Worm (Caenorhabditis elegans) whole organism, L1 larva: ENCODE results near the gene srh-47.

ENCODE experiments used
- C04F5.9 ChIP-seq: sonication (generic microtip); optimal IDR thresholded peaks from 2 replicates; lab custom pipeline; 2016; ENCODE audit warnings: missing genetic modification characterization, missing compliant biosample characterization
- C16A3.4 ChIP-seq: fragments of 150-350 bp; optimal IDR thresholded peaks from 2 replicates; lab custom pipeline; 2014; ENCODE audit warnings: missing biosample characterization, missing genetic modification characterization
- alr-1 ChIP-seq: fragments of 200-800 bp; sonication (Bioruptor generic); optimal IDR thresholded peaks from 2 replicates; lab custom pipeline; 2018; ENCODE audit warnings: borderline replicate concordance, mild to moderate bottlenecking, missing genetic modification characterization, missing compliant biosample characterization
- ama-1 ChIP-seq: fragments of 150-350 bp; optimal IDR thresholded peaks from 2 replicates; lab custom pipeline; 2014
- ceh-63 ChIP-seq: fragments of 200-800 bp; sonication (Bioruptor generic); optimal IDR thresholded peaks from 2 replicates; lab custom pipeline; 2018; ENCODE audit warnings: mild to moderate bottlenecking, missing genetic modification characterization, missing compliant biosample characterization
- ceh-90 ChIP-seq: sonication (generic microtip); optimal IDR thresholded peaks from 2 replicates; lab custom pipeline; 2016; ENCODE audit warnings: missing genetic modification characterization, missing compliant biosample characterization
- ces-1 ChIP-seq: fragments of 150-350 bp; optimal IDR thresholded peaks from 2 replicates; lab custom pipeline; 2014; ENCODE audit warnings: missing biosample characterization, missing genetic modification reagents, missing genetic modification characterization
- efl-3 ChIP-seq: fragments of 200-800 bp; sonication (Bioruptor generic); optimal IDR thresholded peaks from 2 replicates; lab custom pipeline; 2018; ENCODE audit warnings: mild to moderate bottlenecking, missing genetic modification characterization, missing compliant biosample characterization
- egl-27 ChIP-seq, 2 experiments: fragments of 150-350 bp in 1 of 2; sonication (generic microtip); optimal IDR thresholded peaks; 3 replicates each; lab custom pipeline; 2017 to 2018; ENCODE audit warnings: missing biosample characterization in 2 of 2, missing genetic modification characterization in 2 of 2, missing genetic modification reagents in 2 of 2
- elt-2 ChIP-seq: sonication (generic microtip); optimal IDR thresholded peaks from 2 replicates; lab custom pipeline; 2016; ENCODE audit warnings: missing genetic modification characterization, mild to moderate bottlenecking, inconsistent platforms, missing compliant biosample characterization, missing genetic modification reagents
- elt-3 ChIP-seq, 6 experiments: fragments of 150-350 bp in 1 of 6; sonication (generic microtip); optimal IDR thresholded peaks; 2 replicates each; lab custom pipeline; 2017 to 2018; ENCODE audit warnings: missing biosample characterization in 6 of 6, missing genetic modification characterization in 6 of 6, inconsistent platforms in 1 of 6
- fkh-10 ChIP-seq: sonication (generic microtip); optimal IDR thresholded peaks from 2 replicates; lab custom pipeline; 2017; ENCODE audit warnings: missing biosample characterization, missing genetic modification reagents, missing genetic modification characterization
- fkh-4 ChIP-seq: sonication (generic microtip); optimal IDR thresholded peaks from 2 replicates; lab custom pipeline; 2016; ENCODE audit warnings: missing compliant biosample characterization, missing genetic modification characterization, borderline replicate concordance
- fkh-8 ChIP-seq: sonication (generic microtip); optimal IDR thresholded peaks from 2 replicates; lab custom pipeline; 2016; ENCODE audit warnings: mild to moderate bottlenecking, missing genetic modification characterization, missing compliant biosample characterization
- fos-1 ChIP-seq: fragments of 150-350 bp; optimal IDR thresholded peaks from 2 replicates; lab custom pipeline; 2014; ENCODE audit warnings: missing biosample characterization, missing genetic modification characterization
- hlh-17 ChIP-seq: fragments of 200-800 bp; sonication (Bioruptor generic); optimal IDR thresholded peaks from 2 replicates; lab custom pipeline; 2018; ENCODE audit warnings: missing genetic modification characterization, mild to moderate bottlenecking, missing compliant biosample characterization, moderate library complexity, borderline replicate concordance
- irx-1 ChIP-seq: sonication (generic microtip); optimal IDR thresholded peaks from 2 replicates; lab custom pipeline; 2016; ENCODE audit warnings: missing genetic modification characterization, missing compliant biosample characterization
- isw-1 ChIP-seq: fragments of 200-800 bp; sonication (Bioruptor generic); IDR thresholded peaks from 2 replicates; pipeline ENCODE4 v1.3.6; 2022; ENCODE audit warnings: missing genetic modification characterization, missing compliant biosample characterization
- jun-1 ChIP-seq: fragments of 150-350 bp; optimal IDR thresholded peaks from 2 replicates; lab custom pipeline; 2014; ENCODE audit warnings: missing biosample characterization, missing genetic modification reagents, missing genetic modification characterization
- lin-13 ChIP-seq: fragments of 150-350 bp; optimal IDR thresholded peaks from 2 replicates; lab custom pipeline; 2014; ENCODE audit warnings: missing biosample characterization, missing genetic modification reagents, missing genetic modification characterization
- lin-14 ChIP-seq: fragments of 200-800 bp; sonication (Bioruptor generic); optimal IDR thresholded peaks from 2 replicates; lab custom pipeline; 2018; ENCODE audit warnings: mild to moderate bottlenecking, missing genetic modification characterization, moderate library complexity, missing compliant biosample characterization
- lin-35 ChIP-seq, 2 experiments: fragments of 150-350 bp; optimal IDR thresholded peaks; 2 replicates each; lab custom pipeline; 2014; ENCODE audit warnings: missing biosample characterization in 2 of 2, missing genetic modification characterization in 2 of 2, missing genetic modification reagents in 2 of 2
- lin-39 ChIP-seq: fragments of 150-350 bp; optimal IDR thresholded peaks from 2 replicates; lab custom pipeline; 2014; ENCODE audit warnings: missing biosample characterization, missing genetic modification reagents, missing genetic modification characterization
- mab-9 ChIP-seq: fragments of 200-800 bp; sonication (Bioruptor generic); IDR thresholded peaks from 2 replicates; pipeline ENCODE4 v1.3.6; 2022; ENCODE audit warnings: missing genetic modification reagents, missing genetic modification characterization, missing compliant biosample characterization
- mef-2 ChIP-seq: fragments of 150-350 bp; optimal IDR thresholded peaks from 2 replicates; lab custom pipeline; 2014; ENCODE audit warnings: missing biosample characterization, missing genetic modification characterization
- nhr-11 ChIP-seq: fragments of 150-350 bp; optimal IDR thresholded peaks from 2 replicates; lab custom pipeline; 2014; ENCODE audit warnings: missing biosample characterization, missing genetic modification characterization
- nhr-19 ChIP-seq: fragments of 200-800 bp; sonication (Bioruptor generic); conservative IDR thresholded peaks from 2 replicates; pipeline ENCODE4 v1.3.6; 2022; ENCODE audit warnings: missing genetic modification characterization, missing compliant biosample characterization
- nhr-237 ChIP-seq: fragments of 150-350 bp; optimal IDR thresholded peaks from 2 replicates; lab custom pipeline; 2014; ENCODE audit warnings: missing biosample characterization, missing genetic modification characterization
- pqm-1 ChIP-seq: sonication (generic microtip); optimal IDR thresholded peaks from 3 replicates; lab custom pipeline; 2017; ENCODE audit warnings: missing biosample characterization, missing genetic modification characterization
- skn-1 ChIP-seq: fragments of 150-350 bp; optimal IDR thresholded peaks from 2 replicates; lab custom pipeline; 2014; ENCODE audit warnings: missing biosample characterization, missing genetic modification characterization
- unc-130 ChIP-seq: fragments of 150-350 bp; optimal IDR thresholded peaks from 2 replicates; lab custom pipeline; 2017; ENCODE audit warnings: missing biosample characterization, missing genetic modification characterization, inconsistent platforms
- xbp-1 ChIP-seq: sonication (generic microtip); optimal IDR thresholded peaks from 2 replicates; lab custom pipeline; 2016; ENCODE audit warnings: missing genetic modification characterization, missing compliant biosample characterization
- zag-1 ChIP-seq: fragments of 150-350 bp; optimal IDR thresholded peaks from 2 replicates; lab custom pipeline; 2014; ENCODE audit warnings: missing biosample characterization, missing genetic modification characterization
- zip-4 ChIP-seq: fragments of 200-800 bp; sonication (Bioruptor generic); optimal IDR thresholded peaks from 2 replicates; lab custom pipeline; 2018; ENCODE audit warnings: mild to moderate bottlenecking, missing genetic modification characterization, moderate library complexity, missing compliant biosample characterization
- ztf-4 ChIP-seq: fragments of 150-350 bp; optimal IDR thresholded peaks from 2 replicates; lab custom pipeline; 2014; ENCODE audit warnings: missing biosample characterization, missing genetic modification characterization

The srh-47 gene

ce11 chrV:11281414-11282209, 18.8 kb downstream of the srh-47 start (continued):
- TF ChIP-seq lin-14 (GFP tag; lab: Kevin White, UChicago) (peak; percentile 78), C16A3.4 (tag; lab: Kevin White, UChicago) (no peak), ztf-4 (tag; lab: Kevin White, UChicago) (no peak), nhr-237 (tag; lab: Kevin White, UChicago) (no peak), mab-9 (no peak), elt-3 (tag; optimal IDR thresholded peaks at IDR 0.05; lab: Kevin White, UChicago) (peak in 1 of 6 experiments; percentile 27)

- TF ChIP-seq irx-1 (tag; lab: Kevin White, UChicago) (no peak), alr-1 (tag; lab: Kevin White, UChicago) (no peak), lin-35 (GFP tag; optimal IDR thresholded peaks at IDR 0.05; lab: Kevin White, UChicago) (no peak), C04F5.9 (no peak), nhr-11 (tag; lab: Kevin White, UChicago) (no peak), jun-1 (tag; lab: Kevin White, UChicago) (no peak), lin-13 (GFP tag; lab: Kevin White, UChicago) (no peak)
- TF ChIP-seq, all 84 proteins: peak for 0
Observed at ce11 chrV:11279564-11279963, 20.9 kb downstream of the srh-47 start.

- TF ChIP-seq lin-39 (tag; lab: Kevin White, UChicago) (no peak), zag-1 (tag; lab: Kevin White, UChicago) (no peak), mef-2 (tag; lab: Kevin White, UChicago) (no peak), fkh-4 (no peak), pqm-1 (no peak), zip-4 (GFP tag; lab: Kevin White, UChicago) (no peak), elt-2 (tag; lab: Kevin White, UChicago) (no peak), fkh-10 (no peak), isw-1 (GFP tag; lab: Robert Waterston, UW) (no peak), ces-1 (GFP tag; lab: Kevin White, UChicago) (no peak), egl-27 (tag; optimal IDR thresholded peaks at IDR 0.05; lab: Kevin White, UChicago) (no peak), alr-1 (tag; lab: Kevin White, UChicago) (no peak)
Observed at ce11 chrV:11272848-11273247, 27.6 kb downstream of the srh-47 start, which contains the start of gene clec-223. clec-223 (plus strand) TSS chrV:11273148.

ce11 chrV:11271051-11271450, 29.4 kb downstream of the srh-47 start, which contains the start of gene clec-222:
clec-222 (plus strand) TSS chrV:11271351.
- TF ChIP-seq fkh-8 (tag; lab: Kevin White, UChicago) (no peak), xbp-1 (tag; lab: Kevin White, UChicago) (no peak), efl-3 (GFP tag; lab: Kevin White, UChicago) (no peak), irx-1 (tag; lab: Kevin White, UChicago) (no peak), elt-2 (tag; lab: Kevin White, UChicago) (no peak)

ce11 chrV:11268791-11269190, 31.6 kb downstream of the srh-47 start, which contains the start of gene str-115:
str-115 (plus strand) TSS chrV:11269091.
- TF ChIP-seq nhr-19 (GFP tag; lab: Robert Waterston, UW): no peak
- no peak for TF ChIP-seq fos-1 (tag; lab: Kevin White, UChicago)
- TF ChIP-seq ceh-63 (GFP tag; lab: Kevin White, UChicago): no peak
- no peak for TF ChIP-seq isw-1 (GFP tag; lab: Robert Waterston, UW)
- TF ChIP-seq fkh-10: no peak
- TF ChIP-seq lin-13 (GFP tag; lab: Kevin White, UChicago): no peak
- no peak for TF ChIP-seq ama-1 (lab: Kevin White, UChicago)
- TF ChIP-seq ceh-90: no peak
- TF ChIP-seq unc-130: no peak
- no peak for TF ChIP-seq hlh-17 (GFP tag; lab: Kevin White, UChicago)
- no peak for TF ChIP-seq skn-1 (tag; lab: Kevin White, UChicago)
- TF ChIP-seq irx-1 (tag; lab: Kevin White, UChicago): no peak
